Fruit fly (Drosophila melanogaster) whole organism, embryonic: ENCODE measurements around the gene Send2.
A peak's percentile ranks its signal among the peaks of the same experiment; 100 is the strongest.

Experiments
- Adf1 ChIP-seq: fragments of 200-800 bp; sonication (Bioruptor generic); IDR thresholded peaks from 2 replicates; pipeline ENCODE4 v1.3.6; 2022; ENCODE audit warnings: missing biosample characterization, missing genetic modification characterization
- Atf3 ChIP-seq: fragments of 200-800 bp; sonication (Bioruptor generic); optimal IDR thresholded peaks from 3 replicates; lab custom pipeline; 2016; ENCODE audit warnings: missing biosample characterization, missing genetic modification characterization
- Bteb2 ChIP-seq: fragments of 200-800 bp; sonication (Bioruptor generic); optimal IDR thresholded peaks from 2 replicates; lab custom pipeline; 2016; ENCODE audit warnings: missing biosample characterization, missing genetic modification characterization
- CG10147 ChIP-seq: fragments of 200-800 bp; sonication (Bioruptor generic); optimal IDR thresholded peaks from 2 replicates; lab custom pipeline; 2019; ENCODE audit warnings: missing biosample characterization, mild to moderate bottlenecking, missing genetic modification characterization, moderate library complexity
- CG10274 ChIP-seq: fragments of 200-800 bp; sonication (Bioruptor generic); optimal IDR thresholded peaks from 3 replicates; lab custom pipeline; 2017; ENCODE audit warnings: missing biosample characterization, mild to moderate bottlenecking, missing genetic modification characterization
- CG11085 ChIP-seq: fragments of 200-800 bp; sonication (Bioruptor generic); IDR thresholded peaks from 2 replicates; pipeline ENCODE4 v1.3.6; 2022; ENCODE audit warnings: missing biosample characterization, missing genetic modification characterization
- CG12236 ChIP-seq: fragments of 200-800 bp; sonication (Bioruptor generic); optimal IDR thresholded peaks from 2 replicates; lab custom pipeline; 2016; ENCODE audit warnings: missing biosample characterization, missing genetic modification characterization
- CG12942 ChIP-seq: fragments of 200-800 bp; sonication (Bioruptor generic); optimal IDR thresholded peaks from 3 replicates; lab custom pipeline; 2016; ENCODE audit warnings: missing biosample characterization, missing genetic modification characterization
- CG13287 ChIP-seq: fragments of 200-800 bp; sonication (Bioruptor generic); IDR thresholded peaks from 2 replicates; pipeline ENCODE4 v1.3.6; 2022; ENCODE audit warnings: missing biosample characterization, missing genetic modification characterization; ENCODE audit not compliant: partially characterized antibody
- CG14667 ChIP-seq: fragments of 200-800 bp; sonication (Bioruptor generic); IDR thresholded peaks from 2 replicates; pipeline ENCODE4 v1.3.6; 2022; ENCODE audit warnings: missing biosample characterization, missing genetic modification characterization
- CG14710 ChIP-seq: fragments of 200-800 bp; sonication (Bioruptor generic); optimal IDR thresholded peaks from 3 replicates; lab custom pipeline; 2019; ENCODE audit warnings: missing biosample characterization, mild to moderate bottlenecking, missing genetic modification characterization, moderate library complexity
- CG1602 ChIP-seq: fragments of 200-800 bp; sonication (Bioruptor generic); optimal IDR thresholded peaks from 3 replicates; lab custom pipeline; 2016; ENCODE audit warnings: missing biosample characterization, missing genetic modification characterization
- CG16863 ChIP-seq: fragments of 200-800 bp; sonication (Bioruptor generic); optimal IDR thresholded peaks from 3 replicates; lab custom pipeline; 2016; ENCODE audit warnings: missing biosample characterization, missing genetic modification characterization
- CG17361 ChIP-seq: fragments of 200-800 bp; sonication (Bioruptor generic); IDR thresholded peaks from 3 replicates; pipeline ENCODE4 v1.3.6; 2022; ENCODE audit warnings: missing biosample characterization, missing genetic modification characterization
- CG2712 ChIP-seq: fragments of 200-800 bp; optimal IDR thresholded peaks from 3 replicates; lab custom pipeline; 2019; ENCODE audit warnings: missing biosample characterization, mild to moderate bottlenecking, missing genetic modification characterization, moderate library complexity
- CG32532 ChIP-seq: fragments of 200-800 bp; sonication (Bioruptor generic); IDR thresholded peaks from 2 replicates; pipeline ENCODE4 v1.3.6; 2022; ENCODE audit warnings: missing biosample characterization, missing genetic modification characterization
- CG3281 ChIP-seq: fragments of 200-800 bp; sonication (Bioruptor generic); optimal IDR thresholded peaks from 3 replicates; lab custom pipeline; 2017; ENCODE audit warnings: missing biosample characterization, mild to moderate bottlenecking, missing genetic modification characterization
- CG33213 ChIP-seq: fragments of 200-800 bp; sonication (Bioruptor generic); optimal IDR thresholded peaks from 3 replicates; lab custom pipeline; 2016; ENCODE audit warnings: missing biosample characterization, missing genetic modification characterization
- CG4404 ChIP-seq: fragments of 200-800 bp; sonication (Bioruptor generic); IDR thresholded peaks from 2 replicates; pipeline ENCODE4 v1.3.6; 2022; ENCODE audit warnings: missing biosample characterization, missing genetic modification characterization
- CG6654 ChIP-seq: fragments of 200-800 bp; sonication (Bioruptor generic); optimal IDR thresholded peaks from 2 replicates; lab custom pipeline; 2017; ENCODE audit warnings: missing biosample characterization, mild to moderate bottlenecking, missing genetic modification characterization
- CG6813 ChIP-seq: fragments of 200-800 bp; sonication (Bioruptor generic); optimal IDR thresholded peaks from 2 replicates; lab custom pipeline; 2017; ENCODE audit warnings: missing biosample characterization, missing genetic modification characterization, mild to moderate bottlenecking, moderate library complexity, missing genetic modification reagents
- CG7556 ChIP-seq: fragments of 200-800 bp; sonication (Bioruptor generic); optimal IDR thresholded peaks from 2 replicates; lab custom pipeline; 2017; ENCODE audit warnings: missing biosample characterization, mild to moderate bottlenecking, missing genetic modification characterization
- CG8290 ChIP-seq, 3 experiments: fragments of 200-800 bp; sonication (Bioruptor generic); optimal IDR thresholded peaks; 2 replicates each; lab custom pipeline; 2016 to 2019; ENCODE audit warnings: missing biosample characterization in 3 of 3, missing genetic modification characterization in 3 of 3, mild to moderate bottlenecking in 2 of 3, moderate library complexity in 1 of 3
- CG9797 ChIP-seq: fragments of 200-800 bp; sonication (Bioruptor generic); optimal IDR thresholded peaks from 3 replicates; lab custom pipeline; 2018; ENCODE audit warnings: missing biosample characterization, mild to moderate bottlenecking, missing genetic modification characterization
- Dp ChIP-seq: fragments of 200-800 bp; sonication (Bioruptor generic); optimal IDR thresholded peaks from 2 replicates; lab custom pipeline; 2018; ENCODE audit warnings: missing biosample characterization, mild to moderate bottlenecking, missing genetic modification characterization, moderate library complexity
- Gug ChIP-seq: fragments of 200-800 bp; sonication (Bioruptor generic); IDR thresholded peaks from 4 replicates; pipeline ENCODE4 v1.3.6; 2022; ENCODE audit warnings: missing biosample characterization, missing genetic modification characterization
- Lim3 ChIP-seq: fragments of 200-800 bp; sonication (Bioruptor generic); IDR thresholded peaks from 2 replicates; pipeline ENCODE4 v1.3.6; 2022; ENCODE audit warnings: missing biosample characterization, missing genetic modification characterization
- Sox102F ChIP-seq: fragments of 200-800 bp; sonication (Bioruptor generic); optimal IDR thresholded peaks from 2 replicates; lab custom pipeline; 2018; ENCODE audit warnings: missing biosample characterization, mild to moderate bottlenecking, missing genetic modification characterization, moderate library complexity
- ato ChIP-seq: fragments of 200-800 bp; sonication (Bioruptor generic); IDR thresholded peaks from 2 replicates; pipeline ENCODE4 v1.3.6; 2022; ENCODE audit warnings: missing biosample characterization, missing genetic modification characterization; ENCODE audit not compliant: partially characterized antibody
- bigmax ChIP-seq: fragments of 200-800 bp; sonication (Bioruptor generic); optimal IDR thresholded peaks from 2 replicates; lab custom pipeline; 2018; ENCODE audit warnings: missing biosample characterization, mild to moderate bottlenecking, missing genetic modification characterization
- caup ChIP-seq: fragments of 200-800 bp; sonication (Bioruptor generic); optimal IDR thresholded peaks from 3 replicates; lab custom pipeline; 2017; ENCODE audit warnings: missing biosample characterization, mild to moderate bottlenecking, missing genetic modification characterization, moderate library complexity; ENCODE audit not compliant: severe bottlenecking
- chm ChIP-seq: fragments of 200-800 bp; sonication (Bioruptor generic); IDR thresholded peaks from 2 replicates; pipeline ENCODE4 v1.3.6; 2022; ENCODE audit warnings: missing biosample characterization, missing genetic modification characterization
- chn ChIP-seq: fragments of 200-800 bp; sonication (Bioruptor generic); optimal IDR thresholded peaks from 2 replicates; lab custom pipeline; 2016; ENCODE audit warnings: missing biosample characterization, missing genetic modification characterization
- da ChIP-seq: fragments of 200-800 bp; sonication (Bioruptor generic); optimal IDR thresholded peaks from 2 replicates; lab custom pipeline; 2016; ENCODE audit warnings: missing biosample characterization, missing genetic modification characterization
- fd96Cb ChIP-seq: fragments of 200-800 bp; sonication (Bioruptor generic); optimal IDR thresholded peaks from 2 replicates; lab custom pipeline; 2018; ENCODE audit warnings: missing biosample characterization, mild to moderate bottlenecking, missing genetic modification characterization, moderate library complexity
- fru ChIP-seq: fragments of >200 bp; optimal IDR thresholded peaks from 2 replicates; lab custom pipeline; 2017
- lmd ChIP-seq: fragments of 200-800 bp; sonication (Bioruptor generic); IDR thresholded peaks from 2 replicates; pipeline ENCODE4 v1.3.6; 2022; ENCODE audit warnings: missing biosample characterization, missing genetic modification characterization
- mam ChIP-seq: fragments of 200-800 bp; sonication (Bioruptor generic); optimal IDR thresholded peaks from 3 replicates; lab custom pipeline; 2016; ENCODE audit warnings: missing biosample characterization, missing genetic modification characterization
- pum ChIP-seq: fragments of 200-800 bp; sonication (Bioruptor generic); optimal IDR thresholded peaks from 2 replicates; lab custom pipeline; 2016; ENCODE audit warnings: missing biosample characterization, missing genetic modification characterization
- run ChIP-seq: fragments of 200-800 bp; sonication (Bioruptor generic); optimal IDR thresholded peaks from 3 replicates; lab custom pipeline; 2018; ENCODE audit warnings: missing biosample characterization, mild to moderate bottlenecking, missing genetic modification characterization
- sens-2 ChIP-seq: fragments of 200-800 bp; sonication (Bioruptor generic); IDR thresholded peaks from 2 replicates; pipeline ENCODE4 v1.3.6; 2022; ENCODE audit warnings: missing biosample characterization, missing genetic modification characterization
- sim ChIP-seq: fragments of 200-800 bp; sonication (Bioruptor generic); IDR thresholded peaks from 2 replicates; pipeline ENCODE4 v1.3.6; 2022; ENCODE audit warnings: missing biosample characterization, missing genetic modification characterization
- sna ChIP-seq: fragments of 200-800 bp; sonication (Bioruptor generic); IDR thresholded peaks from 2 replicates; pipeline ENCODE4 v1.3.6; 2022; ENCODE audit warnings: missing biosample characterization, missing genetic modification characterization; ENCODE audit not compliant: partially characterized antibody
- sob ChIP-seq: fragments of 200-800 bp; sonication (Bioruptor generic); IDR thresholded peaks from 2 replicates; pipeline ENCODE4 v1.3.6; 2022; ENCODE audit warnings: missing biosample characterization, missing genetic modification characterization
- stwl ChIP-seq: fragments of 200-800 bp; sonication (Bioruptor generic); optimal IDR thresholded peaks from 3 replicates; lab custom pipeline; 2018; ENCODE audit warnings: missing biosample characterization, mild to moderate bottlenecking, missing genetic modification characterization, moderate library complexity
- tna ChIP-seq: fragments of 200-800 bp; sonication (Bioruptor generic); IDR thresholded peaks from 2 replicates; pipeline ENCODE4 v1.3.6; 2022; ENCODE audit warnings: missing biosample characterization, missing genetic modification characterization; ENCODE audit not compliant: partially characterized antibody
- unpg ChIP-seq: fragments of 200-800 bp; sonication (Bioruptor generic); optimal IDR thresholded peaks from 3 replicates; lab custom pipeline; 2018; ENCODE audit warnings: missing biosample characterization, mild to moderate bottlenecking, missing genetic modification characterization, moderate library complexity
- wek ChIP-seq: fragments of 200-800 bp; sonication (Bioruptor generic); optimal IDR thresholded peaks from 3 replicates; lab custom pipeline; 2018; ENCODE audit warnings: missing biosample characterization, mild to moderate bottlenecking, missing genetic modification characterization, moderate library complexity

Gene Send2

DNA sequence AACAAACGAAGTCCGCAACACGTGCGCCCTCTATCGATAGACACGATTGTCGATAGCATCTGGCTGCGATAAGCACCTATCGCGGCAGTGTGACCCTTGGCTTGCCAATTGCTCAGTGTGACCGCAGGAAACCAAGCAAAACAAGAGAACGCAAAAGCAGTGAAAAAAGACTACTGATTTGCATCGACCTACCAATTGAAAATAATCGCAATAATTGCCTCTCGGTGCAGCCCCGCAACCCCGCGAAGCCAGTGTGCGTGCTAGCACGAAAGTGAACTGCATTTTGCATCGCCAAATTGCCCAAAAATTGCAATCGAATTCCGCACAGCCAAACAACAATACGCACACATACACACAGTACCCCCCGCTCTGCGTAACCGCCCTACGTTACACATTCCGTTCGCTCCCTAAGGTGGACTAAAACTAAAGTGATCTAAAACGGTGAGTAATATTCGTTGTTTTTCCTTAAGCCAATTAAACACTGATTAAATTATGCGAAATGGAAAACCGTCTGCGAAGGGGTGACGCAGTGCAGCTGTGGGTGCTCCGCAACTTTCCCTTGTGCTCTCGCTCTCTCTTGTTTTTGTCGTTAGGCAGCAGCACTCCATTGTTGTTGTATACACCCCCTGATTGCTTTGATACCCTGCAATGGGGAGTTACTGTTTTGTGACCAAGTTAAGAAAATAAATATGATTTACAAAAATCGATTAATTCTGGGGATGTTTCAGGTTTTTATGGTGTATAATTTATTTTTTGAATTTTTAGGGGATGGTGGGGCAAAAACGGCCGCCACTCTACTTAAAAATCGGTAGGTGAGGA is 8.8 kb upstream of the Send2 start, which contains the start of gene Rab14 (continued):
- peak; percentile 65 for TF ChIP-seq caup
- peak; percentile 32 for TF ChIP-seq Adf1 (GFP tag; lab: Robert Waterston, UW)
- peak; percentile 78 for TF ChIP-seq sob (GFP tag; lab: Robert Waterston, UW)
- TF ChIP-seq fru (lab: Kevin White, UChicago), result no peak
- TF ChIP-seq CG14710 (tag; lab: Kevin White, UChicago), result peak; percentile 88
- peak; percentile 31 for TF ChIP-seq CG8290 (GFP tag; optimal IDR thresholded peaks at IDR 0.05; lab: Kevin White, UChicago)
- peak in 1 of 2 experiments; percentile 78 for TF ChIP-seq CG8290 (tag; optimal IDR thresholded peaks at IDR 0.05; lab: Kevin White, UChicago)
- TF ChIP-seq CG17361 (GFP tag; lab: Robert Waterston, UW), result peak; percentile 78
- no peak for TF ChIP-seq da (GFP tag; lab: Kevin White, UChicago)
- TF ChIP-seq ato (GFP tag; lab: Robert Waterston, UW), result peak; percentile 89
- peak; percentile 89 for TF ChIP-seq unpg (GFP tag; lab: Kevin White, UChicago)
- peak; percentile 18 for TF ChIP-seq wek (GFP tag; lab: Kevin White, UChicago)
- peak; percentile 83 for TF ChIP-seq CG2712 (tag; lab: Kevin White, UChicago)
- TF ChIP-seq CG33213 (GFP tag; lab: Kevin White, UChicago), result peak; percentile 35
- peak; percentile 91 for TF ChIP-seq CG32532 (GFP tag; lab: Robert Waterston, UW)
- TF ChIP-seq mam (GFP tag; lab: Kevin White, UChicago), result peak; percentile 79
- peak; percentile 70 for TF ChIP-seq fd96Cb (tag; lab: Kevin White, UChicago)
- peak; percentile 76; the same call in 3 of the 4 replicates for TF ChIP-seq Gug (GFP tag; lab: Robert Waterston, UW)
- peak; percentile 35 for TF ChIP-seq CG6654
- TF ChIP-seq chm, result peak; percentile 86
- TF ChIP-seq CG12942, result peak; percentile 65
- TF ChIP-seq CG14667 (GFP tag; lab: Robert Waterston, UW), result peak; percentile 63
- peak; percentile 91 for TF ChIP-seq stwl
- TF ChIP-seq CG10147 (GFP tag; lab: Kevin White, UChicago), result peak; percentile 57
- TF ChIP-seq bigmax (GFP tag; lab: Kevin White, UChicago), result no peak
- TF ChIP-seq CG9797 (GFP tag; lab: Kevin White, UChicago), result peak; percentile 99
- TF ChIP-seq CG3281 (GFP tag; lab: Kevin White, UChicago), result peak; percentile 84
- TF ChIP-seq Atf3 (GFP tag; lab: Kevin White, UChicago), result peak; percentile 70
- peak; percentile 80 for TF ChIP-seq chn
- peak; percentile 34 for TF ChIP-seq CG16863 (GFP tag; lab: Kevin White, UChicago)
- peak; percentile 62 for TF ChIP-seq CG11085
- peak; percentile 88 for TF ChIP-seq CG13287
- TF ChIP-seq sim, result peak; percentile 58; the same call in 1 of the 2 replicates
- peak; percentile 40 for TF ChIP-seq run (tag; lab: Kevin White, UChicago)
- TF ChIP-seq lmd (GFP tag; lab: Robert Waterston, UW), result peak; percentile 78
- TF ChIP-seq Dp (GFP tag; lab: Kevin White, UChicago), result peak; percentile 58
- TF ChIP-seq Sox102F (GFP tag; lab: Kevin White, UChicago), result peak; percentile 88
- TF ChIP-seq CG10274 (GFP tag; lab: Kevin White, UChicago), result peak; percentile 48
- peak; percentile 78 for TF ChIP-seq CG6813 (GFP tag; lab: Kevin White, UChicago)
- peak; percentile 33 for TF ChIP-seq Bteb2 (GFP tag; lab: Kevin White, UChicago)
- TF ChIP-seq pum (GFP tag; lab: Kevin White, UChicago), result peak; percentile 64
- peak; percentile 62 for TF ChIP-seq CG1602 (GFP tag; lab: Kevin White, UChicago)
- peak; percentile 87 for TF ChIP-seq tna (GFP tag; lab: Robert Waterston, UW)
- TF ChIP-seq CG12236 (GFP tag; lab: Kevin White, UChicago), result peak; percentile 54
- peak; percentile 47 for TF ChIP-seq CG4404
- TF ChIP-seq CG7556, result peak; percentile 81
- TF ChIP-seq sna (GFP tag; lab: Robert Waterston, UW), result peak; percentile 84
- TF ChIP-seq Lim3 (GFP tag; lab: Robert Waterston, UW), result no peak
- TF ChIP-seq sens-2, result peak; percentile 71
